Fruit fly (Drosophila melanogaster): ENCODE measurements around the gene CG18731.

The CG18731 gene

DNA sequence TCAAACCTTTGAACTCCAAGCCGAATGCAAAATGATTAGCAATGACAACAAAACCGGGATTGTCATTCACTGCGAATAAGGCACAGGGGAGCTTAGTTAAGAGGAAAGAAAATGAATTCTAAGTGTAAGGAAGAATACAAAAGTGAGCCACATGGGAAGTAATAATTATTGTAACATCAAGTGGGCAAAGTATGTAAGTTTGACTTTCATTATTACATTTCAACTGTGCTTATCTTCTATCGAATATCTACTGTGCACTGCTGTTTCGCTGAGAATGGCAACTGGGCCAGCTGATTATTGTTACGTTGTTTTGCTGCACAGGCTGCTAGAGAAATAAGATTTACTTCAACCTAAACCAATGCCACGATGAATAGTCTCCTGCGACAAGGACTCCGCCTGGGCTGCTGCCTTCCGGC, 11.9 kb downstream of the CG18731 start, which contains the start of the genes CG7601 and CIA30 (continued):
- TF ChIP-seq dan (GFP tag; IDR thresholded peaks at IDR 0.05) (peak; percentile 100), CG15514 (GFP tag; optimal IDR thresholded peaks at IDR 0.05) (peak; percentile 93), CG4617 (GFP tag; optimal IDR thresholded peaks at IDR 0.05; ENCODE audit: borderline replicate concordance) (peak; percentile 97), pum (GFP tag; optimal IDR thresholded peaks at IDR 0.05) (peak; percentile 99), Dp (GFP tag; optimal IDR thresholded peaks at IDR 0.05) (peak; percentile 20), Opbp (GFP tag; IDR thresholded peaks at IDR 0.05; ENCODE audit: partially characterized antibody) (no peak), CG11456 (GFP tag; IDR thresholded peaks at IDR 0.05) (peak; percentile 100), Side (GFP tag; optimal IDR thresholded peaks at IDR 0.05) (peak; percentile 99), CG43689 (GFP tag; IDR thresholded peaks at IDR 0.05) (peak; percentile 100), D (optimal IDR thresholded peaks at IDR 0.05) (no peak), D (GFP tag; optimal IDR thresholded peaks at IDR 0.05) (peak; percentile 97), CG9437 (GFP tag; optimal IDR thresholded peaks at IDR 0.05) (peak; percentile 98), CG17359 (tag; optimal IDR thresholded peaks at IDR 0.05) (peak; percentile 98), vvl (GFP tag; IDR thresholded peaks at IDR 0.05) (peak; percentile 100), tin (GFP tag; optimal IDR thresholded peaks at IDR 0.05) (peak; percentile 99), Vsx1 (GFP tag; optimal IDR thresholded peaks at IDR 0.05) (peak; percentile 92), ftz-f1 (GFP tag; optimal IDR thresholded peaks at IDR 0.05) (peak; percentile 78), CG5953 (GFP tag; IDR thresholded peaks at IDR 0.05) (peak; percentile 100), Hsf (GFP tag; optimal IDR thresholded peaks at IDR 0.05) (peak; percentile 99), CG8765 (GFP tag; IDR thresholded peaks at IDR 0.05) (peak; percentile 100), pita (GFP tag; optimal IDR thresholded peaks at IDR 0.05) (no peak), Ptx1 (GFP tag; IDR thresholded peaks at IDR 0.05) (peak; percentile 100), NC2β (GFP tag; optimal IDR thresholded peaks at IDR 0.05) (peak; percentile 96), CG17186 (GFP tag; optimal IDR thresholded peaks at IDR 0.05) (peak; percentile 93), CG12659 (GFP tag; optimal IDR thresholded peaks at IDR 0.05) (peak; percentile 98), CG4707 (GFP tag; optimal IDR thresholded peaks at IDR 0.05) (peak; percentile 84), Six4 (GFP tag; optimal IDR thresholded peaks at IDR 0.05) (peak; percentile 99), Bdp1 (GFP tag; optimal IDR thresholded peaks at IDR 0.05) (peak; percentile 93), nerfin-1 (tag; optimal IDR thresholded peaks at IDR 0.05) (peak; percentile 95), CG15269 (tag; optimal IDR thresholded peaks at IDR 0.05) (peak; percentile 97), CG2712 (tag; optimal IDR thresholded peaks at IDR 0.05) (peak; percentile 98), CG6683 (GFP tag; optimal IDR thresholded peaks at IDR 0.05) (peak; percentile 93), crol (GFP tag; IDR thresholded peaks at IDR 0.05) (peak; percentile 94), Oli (tag; optimal IDR thresholded peaks at IDR 0.05) (peak; percentile 96), salm (tag; optimal IDR thresholded peaks at IDR 0.05) (peak; percentile 93), CG4730 (GFP tag; IDR thresholded peaks at IDR 0.05) (peak; percentile 100), Jarid2 (GFP tag; optimal IDR thresholded peaks at IDR 0.05) (no peak), onecut (GFP tag; IDR thresholded peaks at IDR 0.05) (peak; percentile 99), ind (GFP tag; optimal IDR thresholded peaks at IDR 0.05) (peak; percentile 100), HLH3B (GFP tag; IDR thresholded peaks at IDR 0.05) (peak; percentile 100), Xrp1 (GFP tag; IDR thresholded peaks at IDR 0.05) (peak; percentile 100), Asciz (GFP tag; optimal IDR thresholded peaks at IDR 0.05) (peak; percentile 95), MTF-1 (GFP tag; optimal IDR thresholded peaks at IDR 0.05; ENCODE audit: borderline replicate concordance) (peak; percentile 95), CG7556 (GFP tag; optimal IDR thresholded peaks at IDR 0.05) (peak; percentile 96), sens (GFP tag) (peak; percentile 100), ase (GFP tag; IDR thresholded peaks at IDR 0.05) (peak; percentile 100), gcm2 (GFP tag; optimal IDR thresholded peaks at IDR 0.05) (peak; percentile 96), slou (GFP tag; optimal IDR thresholded peaks at IDR 0.05) (peak; percentile 98), CHES-1-like (GFP tag; optimal IDR thresholded peaks at IDR 0.05) (peak; percentile 99), CG8359 (GFP tag; optimal IDR thresholded peaks at IDR 0.05; ENCODE audit: borderline replicate concordance) (peak; percentile 89), NfI (GFP tag; optimal IDR thresholded peaks at IDR 0.05) (peak; percentile 97)

Data from whole organism, embryonic.